Worm (Caenorhabditis elegans) whole organism, young adult: ENCODE measurements around the gene zmp-3.

Experiments
- B0336.3 ChIP-seq: fragments of 200-800 bp; sonication (Bioruptor generic); IDR thresholded peaks from 2 replicates; pipeline ENCODE4 v1.3.6; 2022; ENCODE audit warnings: missing genetic modification characterization, missing compliant biosample characterization
- F23B12.7 ChIP-seq: sonication (generic microtip); optimal IDR thresholded peaks from 2 replicates; lab custom pipeline; 2017; ENCODE audit warnings: missing genetic modification characterization, mild to moderate bottlenecking, missing compliant biosample characterization, antibody characterized with exemption, moderate library complexity; ENCODE audit not compliant: insufficient read depth
- F39B2.1 ChIP-seq: fragments of 200-800 bp; sonication (Bioruptor generic); IDR thresholded peaks from 2 replicates; pipeline ENCODE4 v1.3.6; 2022; ENCODE audit warnings: missing genetic modification reagents, missing genetic modification characterization, missing compliant biosample characterization
- F55B11.4 ChIP-seq: sonication (generic microtip); optimal IDR thresholded peaks from 2 replicates; lab custom pipeline; 2016; ENCODE audit warnings: missing compliant biosample characterization, missing genetic modification characterization, borderline replicate concordance; ENCODE audit not compliant: insufficient read depth
- F57C9.4 ChIP-seq: sonication (generic microtip); optimal IDR thresholded peaks from 2 replicates; lab custom pipeline; 2017; ENCODE audit warnings: mild to moderate bottlenecking, missing genetic modification characterization, missing compliant biosample characterization
- T07F8.4 ChIP-seq: sonication (generic microtip); optimal IDR thresholded peaks from 2 replicates; lab custom pipeline; 2016; ENCODE audit warnings: mild to moderate bottlenecking, missing genetic modification characterization, moderate library complexity, missing compliant biosample characterization
- Y79H2A.3 ChIP-seq: fragments of 200-800 bp; sonication (Bioruptor generic); conservative IDR thresholded peaks from 2 replicates; pipeline ENCODE4 v1.3.6; 2022; ENCODE audit warnings: missing genetic modification reagents, missing genetic modification characterization, missing compliant biosample characterization
- Y95B8A.8 ChIP-seq: fragments of 200-800 bp; sonication (Bioruptor generic); IDR thresholded peaks from 2 replicates; pipeline ENCODE4 v1.3.6; 2022; ENCODE audit warnings: missing genetic modification reagents, missing genetic modification characterization, missing compliant biosample characterization
- ama-1 ChIP-seq, 3 experiments: fragments of 150-350 bp in 1 of 3; sonication (generic microtip) in 2 of 3; optimal IDR thresholded peaks; 2 replicates each; lab custom pipeline; 2014 to 2018; ENCODE audit warnings: missing biosample characterization in 2 of 3, missing genetic modification characterization in 2 of 3, missing genetic modification reagents in 2 of 3
- athp-1 ChIP-seq: sonication (generic microtip); optimal IDR thresholded peaks from 2 replicates; lab custom pipeline; 2017; ENCODE audit warnings: mild to moderate bottlenecking, missing genetic modification characterization, missing compliant biosample characterization
- attf-3 ChIP-seq: fragments of 200-800 bp; sonication (Bioruptor generic); conservative IDR thresholded peaks from 2 replicates; pipeline ENCODE4 v1.3.6; 2022; ENCODE audit warnings: missing genetic modification reagents, missing genetic modification characterization, missing compliant biosample characterization
- attf-5 ChIP-seq: fragments of 200-800 bp; sonication (Bioruptor generic); optimal IDR thresholded peaks from 2 replicates; lab custom pipeline; 2018; ENCODE audit warnings: mild to moderate bottlenecking, missing genetic modification characterization, missing compliant biosample characterization
- attf-6 ChIP-seq: fragments of 200-800 bp; sonication (Bioruptor generic); IDR thresholded peaks from 2 replicates; pipeline ENCODE4 v1.3.6; 2022; ENCODE audit warnings: missing genetic modification reagents, missing genetic modification characterization, missing compliant biosample characterization
- cebp-2 ChIP-seq: fragments of 200-800 bp; sonication (Bioruptor generic); IDR thresholded peaks from 2 replicates; pipeline ENCODE4 v1.3.6; 2022; ENCODE audit warnings: missing genetic modification characterization, missing compliant biosample characterization
- chd-7 ChIP-seq: sonication (generic microtip); optimal IDR thresholded peaks from 2 replicates; lab custom pipeline; 2016; ENCODE audit warnings: mild to moderate bottlenecking, missing genetic modification characterization, moderate library complexity, missing compliant biosample characterization
- die-1 ChIP-seq: sonication (generic microtip); optimal IDR thresholded peaks from 2 replicates; lab custom pipeline; 2016; ENCODE audit warnings: missing genotype, mild to moderate bottlenecking, missing genetic modification characterization, missing compliant biosample characterization
- dpl-1 ChIP-seq: fragments of 150-350 bp; optimal IDR thresholded peaks from 2 replicates; lab custom pipeline; 2014; ENCODE audit warnings: missing biosample characterization, missing genetic modification reagents, missing genetic modification characterization
- ekl-4 ChIP-seq: fragments of 200-800 bp; sonication (Bioruptor generic); IDR thresholded peaks from 2 replicates; pipeline ENCODE4 v1.3.6; 2022; ENCODE audit warnings: missing genetic modification reagents, missing genetic modification characterization, missing compliant biosample characterization
- gei-17 ChIP-seq: fragments of 200-800 bp; sonication (Bioruptor generic); optimal IDR thresholded peaks from 2 replicates; lab custom pipeline; 2018; ENCODE audit warnings: mild to moderate bottlenecking, missing genetic modification characterization, missing compliant biosample characterization
- lag-1 ChIP-seq: fragments of 200-800 bp; sonication (Bioruptor generic); IDR thresholded peaks from 2 replicates; pipeline ENCODE4 v1.3.6; 2022; ENCODE audit warnings: missing genetic modification reagents, missing genetic modification characterization, missing compliant biosample characterization
- let-526 ChIP-seq: fragments of 200-800 bp; sonication (Bioruptor generic); IDR thresholded peaks from 2 replicates; pipeline ENCODE4 v1.3.6; 2022; ENCODE audit warnings: missing genetic modification reagents, missing genetic modification characterization, missing compliant biosample characterization
- lin-26 ChIP-seq: fragments of 200-800 bp; sonication (Bioruptor generic); IDR thresholded peaks from 2 replicates; pipeline ENCODE4 v1.3.6; 2022; ENCODE audit warnings: missing genetic modification reagents, missing genetic modification characterization, missing compliant biosample characterization
- lir-1 ChIP-seq: fragments of 200-800 bp; sonication (Bioruptor generic); conservative IDR thresholded peaks from 2 replicates; pipeline ENCODE4 v1.3.6; 2022; ENCODE audit warnings: missing genetic modification reagents, missing genetic modification characterization, missing compliant biosample characterization
- madf-6 ChIP-seq: fragments of 200-800 bp; sonication (Bioruptor generic); IDR thresholded peaks from 2 replicates; pipeline ENCODE4 v1.3.6; 2022; ENCODE audit warnings: missing genetic modification reagents, missing genetic modification characterization, missing compliant biosample characterization
- nfya-2 ChIP-seq: fragments of 200-800 bp; sonication (Bioruptor generic); IDR thresholded peaks from 2 replicates; pipeline ENCODE4 v1.3.6; 2022; ENCODE audit warnings: missing genetic modification reagents, missing genetic modification characterization, missing compliant biosample characterization
- nfyb-1 ChIP-seq: fragments of 200-800 bp; sonication (Bioruptor generic); IDR thresholded peaks from 2 replicates; pipeline ENCODE4 v1.3.6; 2022; ENCODE audit warnings: missing genetic modification reagents, missing genetic modification characterization, missing compliant biosample characterization
- nhr-179 ChIP-seq: sonication (generic microtip); optimal IDR thresholded peaks from 2 replicates; lab custom pipeline; 2016; ENCODE audit warnings: mild to moderate bottlenecking, missing genetic modification characterization, missing compliant biosample characterization
- nhr-80 ChIP-seq: sonication (generic microtip); optimal IDR thresholded peaks from 2 replicates; lab custom pipeline; 2016; ENCODE audit warnings: missing genetic modification characterization, missing compliant biosample characterization
- pbrm-1 ChIP-seq: fragments of 200-800 bp; sonication (Bioruptor generic); IDR thresholded peaks from 2 replicates; pipeline ENCODE4 v1.3.6; 2022; ENCODE audit warnings: missing genetic modification reagents, missing genetic modification characterization, missing compliant biosample characterization
- rcor-1 ChIP-seq: fragments of 200-800 bp; sonication (Bioruptor generic); IDR thresholded peaks from 2 replicates; pipeline ENCODE4 v1.3.6; 2022; ENCODE audit warnings: missing genetic modification reagents, missing genetic modification characterization, missing compliant biosample characterization
- somi-1 ChIP-seq: fragments of 200-800 bp; sonication (Bioruptor generic); optimal IDR thresholded peaks from 2 replicates; lab custom pipeline; 2018; ENCODE audit warnings: mild to moderate bottlenecking, missing genetic modification characterization, missing compliant biosample characterization
- sptf-2 ChIP-seq: fragments of 200-800 bp; sonication (Bioruptor generic); optimal IDR thresholded peaks from 2 replicates; lab custom pipeline; 2018; ENCODE audit warnings: mild to moderate bottlenecking, missing genetic modification characterization, missing compliant biosample characterization
- unc-130 ChIP-seq: sonication (generic microtip); optimal IDR thresholded peaks from 2 replicates; lab custom pipeline; 2016; ENCODE audit warnings: missing genetic modification reagents, missing genetic modification characterization, missing compliant biosample characterization
- unc-62 ChIP-seq: fragments of 150-350 bp; optimal IDR thresholded peaks from 2 replicates; lab custom pipeline; 2014; ENCODE audit warnings: missing biosample characterization, missing genetic modification reagents, missing genetic modification characterization
- zim-3 ChIP-seq: sonication (generic microtip); optimal IDR thresholded peaks from 2 replicates; lab custom pipeline; 2017; ENCODE audit warnings: mild to moderate bottlenecking, missing genetic modification characterization, moderate library complexity, missing compliant biosample characterization
- ztf-22 ChIP-seq: fragments of 200-800 bp; sonication (Bioruptor generic); optimal IDR thresholded peaks from 2 replicates; lab custom pipeline; 2018; ENCODE audit warnings: mild to moderate bottlenecking, missing genetic modification characterization, moderate library complexity, missing compliant biosample characterization
- ztf-26 ChIP-seq: sonication (generic microtip); optimal IDR thresholded peaks from 2 replicates; lab custom pipeline; 2017; ENCODE audit warnings: missing genetic modification characterization, missing compliant biosample characterization

The zmp-3 gene

ce11 chrV:2891927-2892326 is 17.5 kb downstream of the zmp-3 start, which contains the start of gene F37B4.15 (continued):
- no peak for TF ChIP-seq nhr-80 (tag; lab: Kevin White, UChicago)

ce11 chrV:2888681-2889080 is 20.7 kb downstream of the zmp-3 start, which contains the start of gene srw-4:
srw-4 (minus strand) TSS chrV:2888781.
- TF ChIP-seq Y79H2A.3 (GFP tag; lab: Robert Waterston, UW): no peak
- TF ChIP-seq lir-1: no peak
- TF ChIP-seq cebp-2 (GFP tag; lab: Robert Waterston, UW): no peak
- TF ChIP-seq chd-7 (tag; lab: Kevin White, UChicago): no peak
- no peak for TF ChIP-seq somi-1 (GFP tag; lab: Kevin White, UChicago)
- no peak for TF ChIP-seq athp-1 (tag; lab: Kevin White, UChicago)
- no peak for TF ChIP-seq attf-6 (GFP tag; lab: Robert Waterston, UW)
- TF ChIP-seq zim-3: no peak
- no peak for TF ChIP-seq attf-3
- no peak for TF ChIP-seq attf-5 (GFP tag; lab: Kevin White, UChicago)
- TF ChIP-seq lag-1: no peak
- TF ChIP-seq rcor-1 (GFP tag; lab: Robert Waterston, UW): no peak
- TF ChIP-seq F23B12.7 (tag; lab: Kevin White, UChicago): no peak
- no peak for TF ChIP-seq ztf-26 (tag; lab: Kevin White, UChicago)
- TF ChIP-seq F57C9.4 (tag; lab: Kevin White, UChicago): no peak
- no peak for TF ChIP-seq nfya-2 (GFP tag; lab: Robert Waterston, UW)
- TF ChIP-seq pbrm-1 (GFP tag; lab: Robert Waterston, UW): no peak
- TF ChIP-seq nfyb-1 (GFP tag; lab: Robert Waterston, UW): no peak
- TF ChIP-seq F55B11.4 (tag; lab: Kevin White, UChicago): no peak

DNA sequence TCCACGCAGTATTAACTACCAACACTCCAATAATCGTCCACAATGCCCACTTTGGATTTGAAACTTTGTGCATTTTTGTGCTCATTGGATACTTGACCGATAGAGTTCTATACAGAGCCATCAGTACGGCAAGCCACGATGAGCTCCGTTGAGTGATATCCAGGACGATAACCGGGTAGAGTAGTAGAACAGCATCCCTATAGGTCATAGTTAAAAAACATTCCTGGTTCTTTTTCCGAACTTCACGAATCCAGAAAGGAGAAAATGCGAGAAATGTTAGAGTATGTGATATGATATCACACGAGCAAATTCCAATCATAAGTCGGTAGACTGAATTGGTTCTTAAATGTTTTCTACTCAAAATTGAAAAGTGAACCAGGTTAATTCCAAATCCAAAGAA is 21.2 kb downstream of the zmp-3 start:
- TF ChIP-seq let-526 (GFP tag; lab: Robert Waterston, UW): no peak
- TF ChIP-seq nhr-179: no peak
- TF ChIP-seq, all 124 proteins: peak for 0

DNA sequence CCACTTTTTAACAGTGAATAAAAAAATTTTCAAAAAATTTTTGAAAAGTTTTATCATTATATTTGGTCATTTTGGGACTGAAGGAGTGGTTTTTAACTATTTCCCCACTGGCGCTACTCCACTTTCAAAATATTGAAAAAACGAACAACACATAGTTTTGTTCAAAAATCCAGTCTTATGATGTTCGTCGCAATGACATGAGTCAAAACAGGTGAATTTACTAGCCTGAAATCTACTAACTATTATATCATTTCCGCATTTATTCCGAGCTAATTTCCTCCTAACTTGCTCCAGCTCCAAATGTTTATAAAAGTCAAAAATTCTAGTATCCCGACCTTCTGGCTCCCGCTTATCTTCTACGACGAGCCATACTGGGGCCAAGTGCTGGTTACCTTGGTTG is 25.0 kb downstream of the zmp-3 start, which contains the start of gene sre-24:
Gene sre-24 (plus strand): TSS at position 301 of the 400 bp plus-strand sequence.
- TF ChIP-seq F39B2.1 (GFP tag; lab: Robert Waterston, UW): no peak
- TF ChIP-seq ama-1 (optimal IDR thresholded peaks at IDR 0.05; lab: Kevin White, UChicago): no peak
- no peak for TF ChIP-seq ama-1 (GFP tag; optimal IDR thresholded peaks at IDR 0.05; lab: Kevin White, UChicago)
- TF ChIP-seq madf-6: no peak
- no peak for TF ChIP-seq B0336.3 (GFP tag; lab: Robert Waterston, UW)
- no peak for TF ChIP-seq chd-7 (tag; lab: Kevin White, UChicago)
- TF ChIP-seq ztf-22 (GFP tag; lab: Kevin White, UChicago): no peak
- no peak for TF ChIP-seq nfya-2 (GFP tag; lab: Robert Waterston, UW)
- no peak for TF ChIP-seq sptf-2 (GFP tag; lab: Kevin White, UChicago)
- TF ChIP-seq ekl-4 (GFP tag; lab: Robert Waterston, UW): no peak
- TF ChIP-seq unc-62 (GFP tag; lab: Kevin White, UChicago): no peak
- no peak for TF ChIP-seq gei-17 (GFP tag; lab: Kevin White, UChicago)
- no peak for TF ChIP-seq dpl-1 (GFP tag; lab: Kevin White, UChicago)
- TF ChIP-seq die-1 (tag; lab: Kevin White, UChicago): no peak
- no peak for TF ChIP-seq lin-26
- TF ChIP-seq unc-130 (GFP tag; lab: Kevin White, UChicago): no peak
- no peak for TF ChIP-seq Y95B8A.8
- no peak for TF ChIP-seq T07F8.4 (tag; lab: Kevin White, UChicago)
